Worm (Caenorhabditis elegans) whole organism, late embryonic: ENCODE measurements around the gene srh-128.
"Not testable (repeated sequence)": the region's sequence is repeated elsewhere in the genome, so short reads cannot be mapped to it uniquely, and the experiment has no call there.

Source experiments
- F13H6.1 ChIP-seq: sonication (generic microtip); optimal IDR thresholded peaks from 2 replicates; lab custom pipeline; 2016; ENCODE audit warnings: missing genetic modification characterization, missing compliant biosample characterization
- K09A11.1 ChIP-seq: sonication (generic microtip); optimal IDR thresholded peaks from 2 replicates; lab custom pipeline; 2017; ENCODE audit warnings: antibody characterized with exemption, mild to moderate bottlenecking, missing genetic modification characterization, missing compliant biosample characterization; ENCODE audit not compliant: insufficient read depth
- ama-1 ChIP-seq: fragments of 150-350 bp; optimal IDR thresholded peaks from 2 replicates; lab custom pipeline; 2014
- ceh-14 ChIP-seq: sonication (generic microtip); optimal IDR thresholded peaks from 2 replicates; lab custom pipeline; 2016; ENCODE audit warnings: missing genotype, missing genetic modification characterization, missing compliant biosample characterization
- ceh-2 ChIP-seq: sonication (generic microtip); optimal IDR thresholded peaks from 2 replicates; lab custom pipeline; 2016; ENCODE audit warnings: missing genotype, missing genetic modification characterization, missing compliant biosample characterization
- ceh-22 ChIP-seq: sonication (generic microtip); optimal IDR thresholded peaks from 2 replicates; lab custom pipeline; 2017; ENCODE audit warnings: missing biosample characterization, missing genetic modification characterization
- ceh-30 ChIP-seq: fragments of 150-350 bp; optimal IDR thresholded peaks from 2 replicates; lab custom pipeline; 2014; ENCODE audit warnings: missing biosample characterization, missing genetic modification characterization
- dmd-4 ChIP-seq: sonication (generic microtip); optimal IDR thresholded peaks from 2 replicates; lab custom pipeline; 2016; ENCODE audit warnings: borderline replicate concordance, missing genetic modification characterization, missing compliant biosample characterization
- elt-2 ChIP-seq: sonication (generic microtip); optimal IDR thresholded peaks from 2 replicates; lab custom pipeline; 2016; ENCODE audit warnings: missing genetic modification reagents, missing genetic modification characterization, missing compliant biosample characterization
- fkh-10 ChIP-seq: fragments of 150-350 bp; optimal IDR thresholded peaks from 2 replicates; lab custom pipeline; 2014; ENCODE audit warnings: missing biosample characterization, missing genetic modification reagents, missing genetic modification characterization
- fkh-6 ChIP-seq: sonication (generic microtip); optimal IDR thresholded peaks from 2 replicates; lab custom pipeline; 2016; ENCODE audit warnings: missing genetic modification characterization, missing compliant biosample characterization
- hlh-15 ChIP-seq: sonication (generic microtip); optimal IDR thresholded peaks from 2 replicates; lab custom pipeline; 2016; ENCODE audit warnings: missing genetic modification characterization, missing compliant biosample characterization
- hlh-6 ChIP-seq: sonication (generic microtip); optimal IDR thresholded peaks from 2 replicates; lab custom pipeline; 2016; ENCODE audit warnings: missing genotype, missing genetic modification characterization, missing compliant biosample characterization
- hlh-8 ChIP-seq: sonication (generic microtip); optimal IDR thresholded peaks from 2 replicates; lab custom pipeline; 2016; ENCODE audit warnings: missing genotype, missing genetic modification characterization, missing compliant biosample characterization
- lin-11 ChIP-seq: fragments of 200-800 bp; sonication (Bioruptor generic); optimal IDR thresholded peaks from 2 replicates; lab custom pipeline; 2018; ENCODE audit warnings: mild to moderate bottlenecking, missing genetic modification characterization, missing compliant biosample characterization
- madf-2 ChIP-seq: sonication (generic microtip); optimal IDR thresholded peaks from 2 replicates; lab custom pipeline; 2017; ENCODE audit warnings: missing genetic modification characterization, missing compliant biosample characterization
- mec-3 ChIP-seq: sonication (generic microtip); optimal IDR thresholded peaks from 2 replicates; lab custom pipeline; 2016; ENCODE audit warnings: borderline replicate concordance, missing genetic modification characterization, missing compliant biosample characterization
- nhr-232 ChIP-seq: sonication (generic microtip); optimal IDR thresholded peaks from 2 replicates; lab custom pipeline; 2016; ENCODE audit warnings: missing genetic modification characterization, missing compliant biosample characterization
- npax-4 ChIP-seq: sonication (generic microtip); optimal IDR thresholded peaks from 2 replicates; lab custom pipeline; 2016; ENCODE audit warnings: missing genetic modification characterization, missing compliant biosample characterization
- odd-2 ChIP-seq: sonication (generic microtip); optimal IDR thresholded peaks from 2 replicates; lab custom pipeline; 2017; ENCODE audit warnings: antibody characterized with exemption, mild to moderate bottlenecking, missing genetic modification characterization, missing compliant biosample characterization
- pha-2 ChIP-seq: sonication (generic microtip); optimal IDR thresholded peaks from 2 replicates; lab custom pipeline; 2017; ENCODE audit warnings: mild to moderate bottlenecking, missing genetic modification characterization, missing compliant biosample characterization
- pha-4 ChIP-seq: fragments of 150-350 bp; optimal IDR thresholded peaks from 2 replicates; lab custom pipeline; 2018; ENCODE audit warnings: missing biosample characterization, missing genetic modification reagents, missing genetic modification characterization
- rnt-1 ChIP-seq: sonication (generic microtip); optimal IDR thresholded peaks from 2 replicates; lab custom pipeline; 2016; ENCODE audit warnings: missing genetic modification characterization, missing compliant biosample characterization
- tbx-2 ChIP-seq: sonication (generic microtip); optimal IDR thresholded peaks from 2 replicates; lab custom pipeline; 2016; ENCODE audit warnings: missing genetic modification characterization, missing compliant biosample characterization
- tbx-7 ChIP-seq: sonication (generic microtip); optimal IDR thresholded peaks from 2 replicates; lab custom pipeline; 2016; ENCODE audit warnings: missing genotype, missing genetic modification characterization, missing compliant biosample characterization
- unc-55 ChIP-seq: sonication (generic microtip); optimal IDR thresholded peaks from 2 replicates; lab custom pipeline; 2017; ENCODE audit warnings: missing biosample characterization, missing genetic modification reagents, missing genetic modification characterization
- ztf-16 ChIP-seq: sonication (generic microtip); optimal IDR thresholded peaks from 2 replicates; lab custom pipeline; 2017; ENCODE audit warnings: missing genetic modification characterization, missing compliant biosample characterization

srh-128 gene

ce11 chrII:2684208-2684607, 20.9 kb downstream of the srh-128 start, which contains the start of gene ceh-87:
TSS of gene ceh-87 (minus strand) at chrII:2684308.
- no peak for TF ChIP-seq mec-3 (tag; lab: Kevin White, UChicago)
- TF ChIP-seq fkh-10, result no peak

- no peak for TF ChIP-seq unc-55 (GFP tag; lab: Kevin White, UChicago)
- no peak for TF ChIP-seq odd-2 (tag; lab: Kevin White, UChicago)
- no peak for TF ChIP-seq nhr-232 (tag; lab: Kevin White, UChicago)
These were observed 24.0 kb downstream of the srh-128 start, which contains the start of gene F34D6.1 for ce11 chrII:2681118-2681517. TSS of gene F34D6.1 (minus strand) at chrII:2681218.

DNA sequence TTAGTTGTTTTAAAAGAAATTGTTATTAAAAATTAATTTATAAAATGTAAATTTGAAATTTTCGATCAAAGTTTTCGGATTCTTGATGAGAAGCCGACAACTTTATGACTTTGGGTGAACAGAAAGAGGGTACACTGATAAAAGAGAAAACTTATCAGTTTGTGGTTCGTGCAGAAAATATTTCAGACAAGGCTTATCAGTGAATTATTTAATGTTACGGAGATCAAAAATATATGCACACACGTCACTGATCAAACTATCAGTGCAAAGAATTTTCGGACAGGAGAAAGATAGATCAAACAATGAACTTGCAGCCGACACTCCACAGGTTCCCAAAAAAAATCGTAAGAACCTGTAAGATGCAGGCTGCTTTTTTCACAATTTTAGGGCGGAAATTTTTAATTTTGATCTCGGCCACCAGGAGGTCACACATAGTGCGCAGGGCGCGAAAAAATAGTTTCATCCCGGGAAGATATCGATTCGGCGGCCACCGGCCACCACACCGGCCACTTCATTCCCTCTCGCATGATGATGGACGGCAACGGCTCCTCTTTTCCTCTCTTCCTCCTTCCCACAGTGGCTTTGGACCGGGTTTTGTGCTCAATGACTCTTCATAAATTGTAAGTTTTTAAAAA, 27.4 kb downstream of the srh-128 start, which contains the start of gene F22E5.17:
Gene F22E5.17, plus strand, starts transcription at position 508 of the 635 bp plus-strand sequence.
- TF ChIP-seq F13H6.1 (no peak), elt-2 (tag; lab: Kevin White, UChicago) (peak; percentile 84)

DNA sequence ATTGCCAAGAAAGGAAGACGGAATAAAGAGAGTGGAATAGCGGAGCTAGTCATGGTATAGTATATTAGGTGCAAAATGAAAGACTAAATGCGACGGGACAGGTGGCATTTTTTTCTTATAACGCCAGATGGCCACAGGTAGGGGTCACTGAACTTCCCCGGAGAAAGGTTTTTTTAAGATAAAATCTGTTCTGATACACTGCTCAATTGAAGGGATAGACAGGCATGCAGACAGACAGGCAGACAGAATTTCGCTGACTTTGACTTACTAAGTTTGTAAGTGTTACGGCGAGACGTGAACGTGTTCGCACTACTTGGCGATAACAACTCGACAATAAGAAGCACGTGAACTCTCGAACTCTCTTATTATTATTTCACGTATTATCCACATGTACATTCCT, 31.6 kb downstream of the srh-128 start, which contains the start of the genes F22E5.20 and F22E5.1:
Gene F22E5.20, minus strand, starts transcription at position 101 of the 400 bp plus-strand sequence.
Gene F22E5.1, plus strand, starts transcription at position 242 of the 400 bp plus-strand sequence.
- TF ChIP-seq fkh-6; ama-1 (lab: Kevin White, UChicago); pha-4 (tag; lab: Kevin White, UChicago): not testable (repeated sequence)

- not testable (repeated sequence) for TF ChIP-seq K09A11.1; ceh-2 (tag; lab: Kevin White, UChicago); tbx-7 (tag; lab: Kevin White, UChicago)
These were observed 32.8 kb downstream of the srh-128 start, which contains the start of gene sri-57 for ce11 chrII:2672320-2672719. TSS of gene sri-57 (minus strand) at chrII:2672420.

- no peak for TF ChIP-seq tbx-2 (tag; lab: Kevin White, UChicago)
- TF ChIP-seq, all 69 proteins: peak for 0
These were observed 39.5 kb downstream of the srh-128 start, which contains the start of gene F22E5.22 for ce11 chrII:2665606-2666005. TSS of gene F22E5.22 (plus strand) at chrII:2665906.

DNA sequence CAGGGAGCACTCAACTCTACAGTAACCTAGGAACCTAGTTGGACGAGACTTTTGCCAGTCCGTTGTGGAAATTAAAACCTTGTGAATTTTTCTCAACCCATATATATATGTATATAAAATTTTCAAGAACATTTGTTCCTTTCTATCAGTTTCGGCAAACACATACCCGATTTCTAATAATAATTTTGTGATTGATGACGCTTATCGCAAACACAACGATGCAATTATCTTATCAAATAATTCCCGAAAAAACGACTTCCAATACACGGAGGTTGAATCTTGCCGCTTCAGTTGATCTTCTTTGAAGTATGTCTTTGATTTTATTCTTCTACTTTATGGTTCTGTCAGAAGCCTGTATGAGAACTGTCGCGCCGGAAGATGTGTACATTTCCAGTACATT, 40.0 kb downstream of the srh-128 start, which contains the start of gene F22E5.2:
Gene F22E5.2, plus strand, starts transcription at position 301 of the 400 bp plus-strand sequence.
- not testable (repeated sequence) for TF ChIP-seq npax-4, hlh-8, tbx-7 (tag; lab: Kevin White, UChicago)

DNA sequence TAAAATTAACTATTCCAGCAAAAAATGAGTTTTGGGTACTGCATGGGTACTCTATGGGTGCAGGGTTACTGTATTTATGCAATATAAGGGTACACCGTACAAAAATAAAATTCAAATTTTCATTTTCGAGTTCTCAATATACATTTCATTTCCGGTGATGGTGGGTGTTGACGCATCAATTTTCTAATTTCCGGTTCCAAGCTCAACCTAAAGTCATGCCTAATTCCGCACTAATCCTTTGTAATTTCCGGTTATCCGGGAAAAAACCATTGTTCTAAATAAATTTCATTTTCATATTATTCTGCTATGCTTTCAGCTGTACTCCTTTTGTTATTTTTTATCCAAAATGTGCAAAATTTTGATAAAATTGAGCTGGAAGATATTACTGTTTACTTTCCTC, 45.7 kb downstream of the srh-128 start, which contains the start of gene gcy-21:
Gene gcy-21, plus strand, starts transcription at position 301 of the 400 bp plus-strand sequence.
- TF ChIP-seq lin-11 (tag; lab: Kevin White, UChicago), result no peak
- TF ChIP-seq hlh-6 (tag; lab: Kevin White, UChicago), result no peak

ce11 chrII:2656606-2657005, 48.5 kb downstream of the srh-128 start, which contains the start of gene sri-47:
TSS of gene sri-47 (plus strand) at chrII:2656906.
- TF ChIP-seq odd-2 (tag; lab: Kevin White, UChicago) (no peak), ceh-30 (tag; lab: Kevin White, UChicago) (no peak), ztf-16 (tag; lab: Kevin White, UChicago) (no peak), tbx-2 (tag; lab: Kevin White, UChicago) (no peak), pha-4 (tag; lab: Kevin White, UChicago) (no peak), ceh-2 (tag; lab: Kevin White, UChicago) (no peak), dmd-4 (tag; lab: Kevin White, UChicago) (no peak), ceh-22 (tag; lab: Kevin White, UChicago) (no peak), ceh-14 (no peak), madf-2 (tag; lab: Kevin White, UChicago) (no peak), pha-2 (tag; lab: Kevin White, UChicago) (no peak), rnt-1 (tag; lab: Kevin White, UChicago) (no peak), ama-1 (lab: Kevin White, UChicago) (no peak), hlh-15 (tag; lab: Kevin White, UChicago) (no peak), hlh-8 (tag; lab: Kevin White, UChicago) (no peak), F13H6.1 (no peak), tbx-7 (tag; lab: Kevin White, UChicago) (no peak)
